Worm (Caenorhabditis elegans): Measurements from ENCODE around the gene perm-5.

Gene perm-5

ce11 chrIV:5655966-5656389 lies 47.3 kb downstream of the perm-5 start (continued):
- TF ChIP-seq dmd-6 (GFP tag; IDR thresholded peaks at IDR 0.05) = peak; percentile 79
- TF ChIP-seq lsy-2 (tag; optimal IDR thresholded peaks at IDR 0.05) = peak in 1 of 2 experiments; percentile 59
- no peak for TF ChIP-seq ceh-82 (tag; optimal IDR thresholded peaks at IDR 0.05)
- no peak for TF ChIP-seq Y48G9A.11 (GFP tag; IDR thresholded peaks at IDR 0.05)
- TF ChIP-seq set-16 (GFP tag; IDR thresholded peaks at IDR 0.05) = no peak
- no peak for TF ChIP-seq saeg-2 (GFP tag; IDR thresholded peaks at IDR 0.05)
- TF ChIP-seq lin-39 (tag; optimal IDR thresholded peaks at IDR 0.05) = no peak
- no peak for TF ChIP-seq F10B5.3 (tag; optimal IDR thresholded peaks at IDR 0.05)
- no peak for TF ChIP-seq ZK546.5 (tag; optimal IDR thresholded peaks at IDR 0.05)
- TF ChIP-seq rbr-2 (tag; optimal IDR thresholded peaks at IDR 0.05) = peak; percentile 29
- no peak for TF ChIP-seq snpc-1.2 (GFP tag; IDR thresholded peaks at IDR 0.05)
- TF ChIP-seq sdz-12 (GFP tag; optimal IDR thresholded peaks at IDR 0.05) = no peak
- no peak for TF ChIP-seq F26F4.8 (GFP tag; conservative IDR thresholded peaks at IDR 0.05)
- no peak for TF ChIP-seq ceh-28 (tag; optimal IDR thresholded peaks at IDR 0.05)
- no peak for TF ChIP-seq lin-1 (GFP tag; IDR thresholded peaks at IDR 0.05)
- TF ChIP-seq ceh-32 (tag; optimal IDR thresholded peaks at IDR 0.05; ENCODE audit: poor library complexity) = no peak
- TF ChIP-seq T26A8.4 (GFP tag; IDR thresholded peaks at IDR 0.05) = peak; percentile 44
- TF ChIP-seq fkh-10 (GFP tag; optimal IDR thresholded peaks at IDR 0.05) = no peak
- TF ChIP-seq daf-19 (GFP tag; conservative IDR thresholded peaks at IDR 0.05) = no peak
- TF ChIP-seq aha-1 (tag) = peak; percentile 100
- TF ChIP-seq hlh-30 (tag; optimal IDR thresholded peaks at IDR 0.05; ENCODE audit: insufficient read depth) = peak; percentile 51
- peak in 1 of 2 experiments; percentile 81 for TF ChIP-seq mdl-1 (tag; optimal IDR thresholded peaks at IDR 0.05)
- TF ChIP-seq lim-7 (GFP tag; IDR thresholded peaks at IDR 0.05) = no peak
- TF ChIP-seq unc-39 (tag; optimal IDR thresholded peaks at IDR 0.05) = no peak
- TF ChIP-seq D1046.2 (GFP tag; IDR thresholded peaks at IDR 0.05) = no peak
- no peak for TF ChIP-seq ztf-11 (tag; optimal IDR thresholded peaks at IDR 0.05)
- TF ChIP-seq skn-1 (tag; optimal IDR thresholded peaks at IDR 0.05) = no peak
- TF ChIP-seq unc-62 (GFP tag; optimal IDR thresholded peaks at IDR 0.05 in 1 of 2) = no peak
- no peak for TF ChIP-seq unc-62 (tag; optimal IDR thresholded peaks at IDR 0.05)
- TF ChIP-seq fos-1 (tag; optimal IDR thresholded peaks at IDR 0.05) = no peak
- TF ChIP-seq pqm-1 (tag; optimal IDR thresholded peaks at IDR 0.05) = no peak
- TF ChIP-seq ceh-44 (GFP tag; IDR thresholded peaks at IDR 0.05) = no peak
- no peak for TF ChIP-seq ceh-62 (tag; optimal IDR thresholded peaks at IDR 0.05)
- TF ChIP-seq dve-1 (tag; optimal IDR thresholded peaks at IDR 0.05; ENCODE audit: insufficient read depth) = peak; percentile 81
- no peak for TF ChIP-seq arid-1 (GFP tag; conservative IDR thresholded peaks at IDR 0.05)
- TF ChIP-seq mxl-2 (GFP tag; conservative IDR thresholded peaks at IDR 0.05) = 0 out of 2 replicates have a peak, but pooled peaks have one; percentile 20
- no peak for TF ChIP-seq tag-97 (GFP tag; IDR thresholded peaks at IDR 0.05)
- peak; percentile 71 for TF ChIP-seq nhr-10 (tag; optimal IDR thresholded peaks at IDR 0.05)
- no peak for TF ChIP-seq lir-3 (tag; optimal IDR thresholded peaks at IDR 0.05)
- TF ChIP-seq nhr-42 (GFP tag; IDR thresholded peaks at IDR 0.05) = no peak
- no peak for TF ChIP-seq nhr-111 (GFP tag; optimal IDR thresholded peaks at IDR 0.05)
- TF ChIP-seq F37D6.2 (tag; optimal IDR thresholded peaks at IDR 0.05) = no peak
- TF ChIP-seq lin-13 (GFP tag; optimal IDR thresholded peaks at IDR 0.05) = peak; percentile 95
- no peak for TF ChIP-seq zag-1 (tag; optimal IDR thresholded peaks at IDR 0.05)
- TF ChIP-seq cey-2 (tag; optimal IDR thresholded peaks at IDR 0.05; ENCODE audit: borderline replicate concordance, insufficient read depth) = no peak
- no peak for TF ChIP-seq ctbp-1 (GFP tag; IDR thresholded peaks at IDR 0.05)
- no peak for TF ChIP-seq zip-11 (GFP tag; IDR thresholded peaks at IDR 0.05)
- 0 out of 2 replicates have a peak, but pooled peaks have one; percentile 25 for TF ChIP-seq lin-38 (GFP tag; IDR thresholded peaks at IDR 0.05)
- no peak for TF ChIP-seq nhr-237 (tag; optimal IDR thresholded peaks at IDR 0.05)
- no peak for TF ChIP-seq dmd-9 (GFP tag; IDR thresholded peaks at IDR 0.05)
- no peak for TF ChIP-seq Y105C5A.15 (GFP tag; IDR thresholded peaks at IDR 0.05)
- no peak for TF ChIP-seq lin-29 (GFP tag; IDR thresholded peaks at IDR 0.05)
- TF ChIP-seq nhr-11 (tag; optimal IDR thresholded peaks at IDR 0.05) = peak; percentile 63
